Worm (Caenorhabditis elegans) whole organism, mixed stage, embryonic: Measurements from ENCODE around the gene C16E9.1.

ENCODE experiments used
- ceh-83 ChIP-seq: fragments of 200-800 bp; sonication (Bioruptor generic); optimal IDR thresholded peaks from 2 replicates; lab custom pipeline; 2018; ENCODE audit warnings: mild to moderate bottlenecking, missing genetic modification characterization, missing compliant biosample characterization
- elt-1 ChIP-seq: sonication (generic microtip); optimal IDR thresholded peaks from 2 replicates; lab custom pipeline; 2017; ENCODE audit warnings: missing genetic modification characterization, mild to moderate bottlenecking, missing compliant biosample characterization, antibody characterized with exemption, moderate library complexity, borderline replicate concordance; ENCODE audit not compliant: insufficient read depth
- ham-2 ChIP-seq: fragments of 200-800 bp; sonication (Bioruptor generic); optimal IDR thresholded peaks from 2 replicates; lab custom pipeline; 2018; ENCODE audit warnings: mild to moderate bottlenecking, missing genetic modification characterization, missing compliant biosample characterization
- snpc-4 ChIP-seq: fragments of 150-350 bp; optimal IDR thresholded peaks from 2 replicates; lab custom pipeline; 2014; ENCODE audit warnings: missing biosample characterization, missing genetic modification characterization

DNA sequence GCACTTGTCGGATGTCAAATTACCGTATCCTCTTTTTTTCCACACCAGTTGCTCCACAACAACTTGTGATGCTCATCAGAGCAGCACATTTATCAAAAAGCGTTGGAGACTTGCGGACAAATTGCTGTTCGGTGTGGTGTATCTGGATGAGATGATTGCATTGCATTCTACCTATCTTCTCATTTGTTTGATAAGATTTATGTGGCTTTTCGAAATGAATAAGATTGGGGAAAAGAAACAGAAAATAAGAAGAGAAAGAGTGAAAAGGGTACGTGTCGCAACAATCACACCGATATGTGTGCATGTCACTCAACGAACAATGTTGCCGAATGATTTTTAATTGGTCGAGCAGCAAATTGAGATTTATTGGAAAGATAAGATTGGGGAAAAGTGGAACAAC, 45.9 kb upstream of the C16E9.1 start:
- TF ChIP-seq snpc-4 (no peak), ceh-83 (no peak), ham-2 (no peak), elt-1 (no peak)
